Worm (Caenorhabditis elegans) whole organism, mixed stage, embryonic: ENCODE data around the gene ceh-19.

Experiments used
- M03D4.4 ChIP-seq: sonication (generic microtip); optimal IDR thresholded peaks from 2 replicates; lab custom pipeline; 2017; ENCODE audit warnings: mild to moderate bottlenecking, missing genetic modification characterization, missing compliant biosample characterization
- bed-3 ChIP-seq: fragments of 200-800 bp; sonication (Bioruptor generic); optimal IDR thresholded peaks from 3 replicates; lab custom pipeline; 2018; ENCODE audit warnings: mild to moderate bottlenecking, missing genetic modification characterization, moderate library complexity, missing compliant biosample characterization
- blmp-1 ChIP-seq: fragments of 150-350 bp; optimal IDR thresholded peaks from 2 replicates; lab custom pipeline; 2014; ENCODE audit warnings: missing biosample characterization, missing genetic modification characterization
- ceh-39 ChIP-seq: fragments of 150-350 bp; optimal IDR thresholded peaks from 2 replicates; lab custom pipeline; 2014; ENCODE audit warnings: missing biosample characterization, missing genetic modification characterization
- ceh-83 ChIP-seq: fragments of 200-800 bp; sonication (Bioruptor generic); optimal IDR thresholded peaks from 2 replicates; lab custom pipeline; 2018; ENCODE audit warnings: mild to moderate bottlenecking, missing genetic modification characterization, missing compliant biosample characterization
- ces-1 ChIP-seq: fragments of 150-350 bp; optimal IDR thresholded peaks from 2 replicates; lab custom pipeline; 2014; ENCODE audit warnings: missing biosample characterization, missing genetic modification reagents, missing genetic modification characterization
- cnd-1 ChIP-seq: fragments of 200-800 bp; sonication (Bioruptor generic); optimal IDR thresholded peaks from 2 replicates; lab custom pipeline; 2018; ENCODE audit warnings: mild to moderate bottlenecking, missing genetic modification characterization, missing compliant biosample characterization
- drap-1 ChIP-seq: fragments of 200-800 bp; sonication (Bioruptor generic); optimal IDR thresholded peaks from 3 replicates; lab custom pipeline; 2018; ENCODE audit warnings: mild to moderate bottlenecking, missing genetic modification characterization, missing compliant biosample characterization
- elt-1 ChIP-seq: sonication (generic microtip); optimal IDR thresholded peaks from 2 replicates; lab custom pipeline; 2017; ENCODE audit warnings: missing genetic modification characterization, mild to moderate bottlenecking, missing compliant biosample characterization, antibody characterized with exemption, moderate library complexity, borderline replicate concordance; ENCODE audit not compliant: insufficient read depth
- elt-3 ChIP-seq: fragments of 150-350 bp; optimal IDR thresholded peaks from 2 replicates; lab custom pipeline; 2014; ENCODE audit warnings: missing biosample characterization, missing genetic modification characterization
- flh-1 ChIP-seq: fragments of 200-800 bp; sonication (Bioruptor generic); optimal IDR thresholded peaks from 2 replicates; lab custom pipeline; 2018; ENCODE audit warnings: mild to moderate bottlenecking, missing genetic modification characterization, moderate library complexity, missing compliant biosample characterization
- ham-2 ChIP-seq: fragments of 200-800 bp; sonication (Bioruptor generic); optimal IDR thresholded peaks from 2 replicates; lab custom pipeline; 2018; ENCODE audit warnings: mild to moderate bottlenecking, missing genetic modification characterization, missing compliant biosample characterization
- hlh-1 ChIP-seq: fragments of 150-350 bp; optimal IDR thresholded peaks from 2 replicates; lab custom pipeline; 2014; ENCODE audit warnings: missing biosample characterization, missing genetic modification reagents, missing genetic modification characterization
- lin-13 ChIP-seq: fragments of 150-350 bp; optimal IDR thresholded peaks from 2 replicates; lab custom pipeline; 2014; ENCODE audit warnings: missing biosample characterization, missing genetic modification characterization
- lsy-2 ChIP-seq: fragments of 150-350 bp; optimal IDR thresholded peaks from 2 replicates; lab custom pipeline; 2014; ENCODE audit warnings: missing biosample characterization, missing genetic modification characterization
- mab-5 ChIP-seq: fragments of 150-350 bp; optimal IDR thresholded peaks from 2 replicates; lab custom pipeline; 2014; ENCODE audit warnings: missing biosample characterization, missing genetic modification characterization
- mep-1 ChIP-seq: fragments of 150-350 bp; optimal IDR thresholded peaks from 2 replicates; lab custom pipeline; 2017; ENCODE audit warnings: missing biosample characterization, missing genetic modification reagents, missing genetic modification characterization, inconsistent platforms
- mls-2 ChIP-seq: sonication (generic microtip); optimal IDR thresholded peaks from 2 replicates; lab custom pipeline; 2016; ENCODE audit warnings: mild to moderate bottlenecking, missing genetic modification characterization, moderate library complexity, missing compliant biosample characterization
- nhr-12 ChIP-seq: fragments of 150-350 bp; optimal IDR thresholded peaks from 2 replicates; lab custom pipeline; 2014; ENCODE audit warnings: missing biosample characterization, missing genetic modification characterization
- nhr-237 ChIP-seq: fragments of 150-350 bp; optimal IDR thresholded peaks from 2 replicates; lab custom pipeline; 2014; ENCODE audit warnings: missing biosample characterization, missing genetic modification characterization
- nhr-76 ChIP-seq: sonication (generic microtip); optimal IDR thresholded peaks from 2 replicates; lab custom pipeline; 2017; ENCODE audit warnings: missing biosample characterization, missing genetic modification characterization
- pha-4 ChIP-seq: fragments of 150-350 bp; optimal IDR thresholded peaks from 2 replicates; lab custom pipeline; 2018; ENCODE audit warnings: missing biosample characterization, missing genetic modification reagents, missing genetic modification characterization
- sptf-1 ChIP-seq: sonication (generic microtip); optimal IDR thresholded peaks from 2 replicates; lab custom pipeline; 2017; ENCODE audit warnings: mild to moderate bottlenecking, missing genetic modification characterization, moderate library complexity, missing compliant biosample characterization
- tbx-8 ChIP-seq: fragments of 200-800 bp; sonication (Bioruptor generic); optimal IDR thresholded peaks from 2 replicates; lab custom pipeline; 2018; ENCODE audit warnings: mild to moderate bottlenecking, missing genetic modification characterization, moderate library complexity, missing compliant biosample characterization
- unc-120 ChIP-seq: sonication (generic microtip); optimal IDR thresholded peaks from 2 replicates; lab custom pipeline; 2017; ENCODE audit warnings: missing genetic modification characterization, missing compliant biosample characterization; ENCODE audit not compliant: poor library complexity, severe bottlenecking
- unc-39 ChIP-seq: fragments of 150-350 bp; optimal IDR thresholded peaks from 2 replicates; lab custom pipeline; 2014; ENCODE audit warnings: missing biosample characterization, missing genetic modification characterization
- unc-62 ChIP-seq: fragments of 150-350 bp; optimal IDR thresholded peaks from 2 replicates; lab custom pipeline; 2014; ENCODE audit warnings: missing biosample characterization, missing genetic modification reagents, missing genetic modification characterization
- zip-8 ChIP-seq: fragments of 150-350 bp; optimal IDR thresholded peaks from 2 replicates; lab custom pipeline; 2014; ENCODE audit warnings: missing biosample characterization, missing genetic modification characterization
- ztf-11 ChIP-seq: fragments of 150-350 bp; optimal IDR thresholded peaks from 2 replicates; lab custom pipeline; 2014; ENCODE audit warnings: missing biosample characterization, missing genetic modification characterization

ceh-19 gene

ce11 chrIV:7956643-7957317, 1.0 kb upstream of the ceh-19 start, which contains the start of gene csr-1:
TSS of gene csr-1 (plus strand) at chrIV:7957267.
- TF ChIP-seq nhr-237 (tag; lab: Kevin White, UChicago) (no peak), mab-5 (tag; lab: Kevin White, UChicago) (no peak), elt-1 (tag; lab: Kevin White, UChicago) (no peak), tbx-8 (no peak), lin-13 (tag; lab: Kevin White, UChicago) (no peak), ceh-39 (tag; lab: Kevin White, UChicago) (no peak), elt-3 (tag; lab: Kevin White, UChicago) (no peak), pha-4 (no peak), blmp-1 (tag; lab: Kevin White, UChicago) (no peak), unc-39 (no peak), nhr-76 (tag; lab: Kevin White, UChicago) (no peak), nhr-12 (tag; lab: Kevin White, UChicago) (no peak), bed-3 (GFP tag; lab: Kevin White, UChicago) (no peak), ham-2 (GFP tag; lab: Kevin White, UChicago) (no peak), hlh-1 (no peak), mls-2 (tag; lab: Kevin White, UChicago) (no peak), ztf-11 (tag; lab: Kevin White, UChicago) (no peak), unc-62 (GFP tag; lab: Kevin White, UChicago) (no peak), ceh-83 (GFP tag; lab: Kevin White, UChicago) (no peak), cnd-1 (no peak)

DNA sequence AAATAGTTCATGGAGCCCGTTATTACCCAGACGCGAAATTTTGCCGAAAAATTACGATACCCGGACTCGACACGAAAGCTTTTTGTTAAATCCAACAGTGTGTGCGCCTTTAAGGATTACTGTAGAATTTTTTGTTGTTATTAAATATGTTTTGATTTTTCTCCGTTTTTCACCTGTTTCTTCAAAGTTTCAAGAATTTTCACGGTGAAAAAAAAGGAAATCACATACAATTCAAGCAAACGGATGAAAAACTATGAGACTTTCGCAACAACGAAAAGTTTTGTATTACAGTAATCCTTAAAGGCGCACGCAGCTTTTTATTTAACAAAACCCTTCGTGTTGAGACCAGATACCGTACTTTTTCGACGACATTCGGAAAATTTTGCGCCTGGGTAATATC, 1.7 kb downstream of the ceh-19 start:
- TF ChIP-seq mep-1 (tag; lab: Kevin White, UChicago): no peak
- TF ChIP-seq nhr-76 (tag; lab: Kevin White, UChicago): no peak
- no peak for TF ChIP-seq tbx-8
- no peak for TF ChIP-seq mab-5 (tag; lab: Kevin White, UChicago)
- TF ChIP-seq elt-3 (tag; lab: Kevin White, UChicago): no peak
- TF ChIP-seq M03D4.4 (tag; lab: Kevin White, UChicago): no peak
- TF ChIP-seq lsy-2 (tag; lab: Kevin White, UChicago): no peak
- no peak for TF ChIP-seq bed-3 (GFP tag; lab: Kevin White, UChicago)
- TF ChIP-seq unc-62 (GFP tag; lab: Kevin White, UChicago): no peak

ce11 chrIV:7948290-7948689, 7.5 kb downstream of the ceh-19 start, which contains the start of gene mcm-3AP:
TSS of gene mcm-3AP (plus strand) at chrIV:7948672.
- peak; percentile 70 for TF ChIP-seq lsy-2 (tag; lab: Kevin White, UChicago)

DNA sequence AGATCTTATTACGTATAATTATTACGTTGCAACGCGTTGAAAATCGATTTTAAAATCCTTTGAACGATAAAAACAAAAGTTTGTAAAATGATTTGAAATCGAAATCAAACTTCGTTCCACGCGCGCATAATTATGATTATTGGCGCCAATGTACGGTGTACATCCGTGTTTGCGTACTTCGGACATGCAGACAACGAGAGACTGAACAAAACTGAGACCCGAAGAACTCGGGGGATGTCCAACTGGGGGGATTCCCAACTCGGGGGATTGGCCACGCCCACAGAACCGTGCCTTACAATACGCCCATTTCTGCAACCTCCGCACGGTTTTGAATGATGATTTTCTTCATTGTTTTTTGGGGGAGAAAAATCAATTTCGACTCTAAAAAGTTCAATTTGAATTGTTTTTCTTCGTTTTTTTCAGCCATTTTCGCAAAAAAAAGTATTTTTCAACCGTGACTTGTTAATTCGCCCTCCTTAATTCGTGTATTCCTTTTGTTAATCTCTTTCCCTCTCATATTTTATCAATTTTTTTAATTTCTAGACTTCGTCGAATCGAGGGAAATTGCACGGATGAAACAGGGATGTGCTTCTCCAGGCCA, 8.8 kb downstream of the ceh-19 start, which contains the start of gene F20D12.12:
F20D12.12 (plus strand) TSS at position 542 of the 601 bp plus-strand sequence.
- TF ChIP-seq sptf-1 (tag; lab: Kevin White, UChicago) (peak; percentile 61), ces-1 (peak; percentile 66), lsy-2 (tag; lab: Kevin White, UChicago) (peak; percentile 94), lin-13 (tag; lab: Kevin White, UChicago) (peak; percentile 50), mls-2 (tag; lab: Kevin White, UChicago) (peak; percentile 23), mep-1 (tag; lab: Kevin White, UChicago) (peak; percentile 57), drap-1 (GFP tag; lab: Kevin White, UChicago) (peak; percentile 4), pha-4 (peak; percentile 6), unc-120 (tag; lab: Kevin White, UChicago) (peak; percentile 84)

DNA sequence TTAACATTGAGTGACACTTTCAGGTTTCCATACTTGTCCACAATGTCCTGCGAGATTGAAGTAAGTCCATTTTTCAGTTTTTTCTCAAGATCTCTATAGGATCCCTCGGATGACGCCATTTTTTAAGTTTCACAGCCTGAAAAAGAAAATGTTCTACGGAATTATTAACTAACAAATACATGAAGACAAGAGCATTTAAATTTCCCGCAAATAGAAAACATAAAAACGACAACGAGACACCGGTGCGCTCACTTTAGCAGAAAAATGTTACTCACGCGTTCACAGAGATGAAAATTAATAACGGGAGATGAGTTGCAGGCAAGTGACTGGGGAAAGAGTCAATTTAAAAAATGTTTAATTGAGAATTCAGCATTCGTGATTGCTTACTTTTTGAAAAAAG, 9.3 kb downstream of the ceh-19 start, which contains the start of gene czw-1:
czw-1 (minus strand) TSS at position 369 of the 400 bp plus-strand sequence.
- TF ChIP-seq drap-1 (GFP tag; lab: Kevin White, UChicago): no peak
- TF ChIP-seq ceh-39 (tag; lab: Kevin White, UChicago): no peak
- TF ChIP-seq mls-2 (tag; lab: Kevin White, UChicago): no peak
- no peak for TF ChIP-seq unc-120 (tag; lab: Kevin White, UChicago)
- no peak for TF ChIP-seq ces-1
- TF ChIP-seq pha-4: no peak
- TF ChIP-seq nhr-76 (tag; lab: Kevin White, UChicago): no peak
- TF ChIP-seq zip-8 (tag; lab: Kevin White, UChicago): no peak
- TF ChIP-seq flh-1 (GFP tag; lab: Kevin White, UChicago): no peak
- no peak for TF ChIP-seq tbx-8
- no peak for TF ChIP-seq ztf-11 (tag; lab: Kevin White, UChicago)
